Worm (Caenorhabditis elegans) whole organism, L3 larva: ENCODE data around the gene fre-1.

Experiments
- R02D3.7 ChIP-seq: fragments of 150-350 bp; optimal IDR thresholded peaks from 2 replicates; lab custom pipeline; 2014; ENCODE audit warnings: missing biosample characterization, missing genetic modification characterization
- ZK546.5 ChIP-seq: sonication (generic microtip); optimal IDR thresholded peaks from 2 replicates; lab custom pipeline; 2017; ENCODE audit warnings: missing biosample characterization, missing genetic modification characterization
- aly-2 ChIP-seq: fragments of 150-350 bp; optimal IDR thresholded peaks from 2 replicates; lab custom pipeline; 2014; ENCODE audit warnings: missing biosample characterization, missing genetic modification characterization
- ceh-16 ChIP-seq: sonication (generic microtip); optimal IDR thresholded peaks from 2 replicates; lab custom pipeline; 2017; ENCODE audit warnings: missing biosample characterization, missing genetic modification characterization
- ceh-28 ChIP-seq: fragments of 150-350 bp; optimal IDR thresholded peaks from 2 replicates; lab custom pipeline; 2014; ENCODE audit warnings: missing biosample characterization, missing genetic modification reagents, missing genetic modification characterization
- ceh-82 ChIP-seq: fragments of 150-350 bp; optimal IDR thresholded peaks from 2 replicates; lab custom pipeline; 2014; ENCODE audit warnings: missing biosample characterization, missing genetic modification characterization
- ceh-9 ChIP-seq: sonication (generic microtip); optimal IDR thresholded peaks from 2 replicates; lab custom pipeline; 2018; ENCODE audit warnings: missing biosample characterization, missing genetic modification characterization
- egl-5 ChIP-seq: fragments of 150-350 bp; optimal IDR thresholded peaks from 2 replicates; lab custom pipeline; 2017; ENCODE audit warnings: missing biosample characterization, missing genetic modification reagents, missing genetic modification characterization, inconsistent platforms
- elt-1 ChIP-seq: fragments of 150-350 bp; optimal IDR thresholded peaks from 2 replicates; lab custom pipeline; 2014; ENCODE audit warnings: missing biosample characterization, missing genetic modification characterization
- elt-2 ChIP-seq: sonication (generic microtip); optimal IDR thresholded peaks from 2 replicates; lab custom pipeline; 2016; ENCODE audit warnings: missing genetic modification reagents, mild to moderate bottlenecking, missing genetic modification characterization, missing compliant biosample characterization
- elt-3 ChIP-seq, 3 experiments: fragments of 150-350 bp in 1 of 3; sonication (generic microtip) in 2 of 3; optimal IDR thresholded peaks; 2 replicates in 2 of 3; 4 replicates in 1 of 3; lab custom pipeline; 2014 to 2017; ENCODE audit warnings: missing biosample characterization in 3 of 3, missing genetic modification characterization in 3 of 3
- eor-1 ChIP-seq, 2 experiments: fragments of 150-350 bp; optimal IDR thresholded peaks; 2 replicates each; lab custom pipeline; 2014 to 2018; ENCODE audit warnings: missing biosample characterization in 2 of 2, missing genetic modification characterization in 2 of 2
- fkh-10 ChIP-seq: sonication (generic microtip); optimal IDR thresholded peaks from 2 replicates; lab custom pipeline; 2017; ENCODE audit warnings: missing biosample characterization, missing genetic modification reagents, missing genetic modification characterization
- fkh-2 ChIP-seq: fragments of 150-350 bp; optimal IDR thresholded peaks from 2 replicates; lab custom pipeline; 2014; ENCODE audit warnings: missing biosample characterization, missing genetic modification reagents, missing genetic modification characterization
- fos-1 ChIP-seq: fragments of 150-350 bp; optimal IDR thresholded peaks from 2 replicates; lab custom pipeline; 2014; ENCODE audit warnings: missing biosample characterization, missing genetic modification characterization
- hmg-11 ChIP-seq: sonication (generic microtip); optimal IDR thresholded peaks from 2 replicates; lab custom pipeline; 2016; ENCODE audit warnings: missing genetic modification characterization, missing compliant biosample characterization
- jun-1 ChIP-seq: fragments of 150-350 bp; optimal IDR thresholded peaks from 2 replicates; lab custom pipeline; 2014; ENCODE audit warnings: missing biosample characterization, missing genetic modification reagents, missing genetic modification characterization
- lin-15B ChIP-seq: fragments of 150-350 bp; optimal IDR thresholded peaks from 2 replicates; lab custom pipeline; 2014; ENCODE audit warnings: missing biosample characterization, missing genetic modification characterization
- lin-39 ChIP-seq: fragments of 150-350 bp; optimal IDR thresholded peaks from 2 replicates; lab custom pipeline; 2018; ENCODE audit warnings: missing biosample characterization, missing genetic modification reagents, missing genetic modification characterization
- lsy-12 ChIP-seq: sonication (generic microtip); optimal IDR thresholded peaks from 2 replicates; lab custom pipeline; 2016; ENCODE audit warnings: mild to moderate bottlenecking, missing genetic modification characterization, missing compliant biosample characterization
- mml-1 ChIP-seq: fragments of 150-350 bp; sonication (generic microtip); optimal IDR thresholded peaks from 3 replicates; lab custom pipeline; 2014; ENCODE audit warnings: missing biosample characterization, missing genetic modification characterization
- nfya-1 ChIP-seq: sonication (generic microtip); optimal IDR thresholded peaks from 2 replicates; lab custom pipeline; 2017; ENCODE audit warnings: missing genetic modification characterization, mild to moderate bottlenecking, missing compliant biosample characterization, antibody characterized with exemption, moderate library complexity; ENCODE audit not compliant: insufficient read depth
- nhr-11 ChIP-seq: fragments of 150-350 bp; optimal IDR thresholded peaks from 2 replicates; lab custom pipeline; 2014; ENCODE audit warnings: missing biosample characterization, missing genetic modification characterization
- nhr-237 ChIP-seq: fragments of 150-350 bp; optimal IDR thresholded peaks from 2 replicates; lab custom pipeline; 2014; ENCODE audit warnings: missing biosample characterization, missing genetic modification characterization
- nhr-25 ChIP-seq: sonication (generic microtip); optimal IDR thresholded peaks from 2 replicates; lab custom pipeline; 2017; ENCODE audit warnings: missing biosample characterization, missing genetic modification characterization
- nhr-28 ChIP-seq: fragments of 150-350 bp; optimal IDR thresholded peaks from 2 replicates; lab custom pipeline; 2014; ENCODE audit warnings: missing biosample characterization, missing genetic modification characterization
- nhr-76 ChIP-seq: fragments of 150-350 bp; sonication (generic microtip); optimal IDR thresholded peaks from 5 replicates; lab custom pipeline; 2014; ENCODE audit warnings: missing biosample characterization, missing genetic modification characterization
- pha-4 ChIP-seq: fragments of 150-350 bp; optimal IDR thresholded peaks from 2 replicates; lab custom pipeline; 2014; ENCODE audit warnings: missing biosample characterization, missing genetic modification reagents, missing genetic modification characterization
- pqm-1 ChIP-seq: fragments of 150-350 bp; optimal IDR thresholded peaks from 2 replicates; lab custom pipeline; 2017; ENCODE audit warnings: missing biosample characterization, missing genetic modification characterization, inconsistent platforms
- skn-1 ChIP-seq: fragments of 150-350 bp; optimal IDR thresholded peaks from 2 replicates; lab custom pipeline; 2014; ENCODE audit warnings: missing biosample characterization, missing genetic modification characterization
- snpc-4 ChIP-seq: fragments of 150-350 bp; optimal IDR thresholded peaks from 2 replicates; lab custom pipeline; 2014; ENCODE audit warnings: missing biosample characterization, missing genetic modification characterization
- unc-39 ChIP-seq: sonication (generic microtip); optimal IDR thresholded peaks from 4 replicates; lab custom pipeline; 2017; ENCODE audit warnings: missing biosample characterization, missing genetic modification characterization
- unc-62 ChIP-seq: fragments of 150-350 bp; sonication (generic microtip); optimal IDR thresholded peaks from 4 replicates; lab custom pipeline; 2014; ENCODE audit warnings: missing biosample characterization, missing genetic modification reagents, missing genetic modification characterization
- zag-1 ChIP-seq: fragments of 150-350 bp; optimal IDR thresholded peaks from 2 replicates; lab custom pipeline; 2014; ENCODE audit warnings: missing biosample characterization, missing genetic modification characterization
- ztf-11 ChIP-seq: fragments of 150-350 bp; optimal IDR thresholded peaks from 2 replicates; lab custom pipeline; 2014; ENCODE audit warnings: missing biosample characterization, missing genetic modification characterization

The fre-1 gene

DNA sequence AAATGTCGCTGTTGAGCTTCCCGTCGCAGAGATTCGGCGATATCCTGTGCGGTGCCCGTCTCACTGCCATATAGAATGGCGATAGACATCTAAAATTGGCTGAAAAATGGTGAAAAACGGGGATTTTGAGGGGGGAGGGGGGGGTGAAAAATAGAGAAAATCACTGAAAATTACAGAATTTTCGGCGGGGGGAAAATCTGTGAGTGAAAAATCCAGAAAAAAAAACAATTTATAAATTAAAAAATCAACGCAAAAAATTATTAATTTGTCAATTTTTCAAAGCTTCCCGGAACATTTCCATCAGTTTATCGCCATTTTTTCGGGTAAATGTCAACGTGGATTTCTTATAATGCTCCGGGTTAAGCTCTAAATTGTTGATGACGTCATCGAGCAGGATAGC lies at the start of gene fre-1:
Gene fre-1 (minus strand): TSS at position 101 of the 400 bp plus-strand sequence.
- no peak for TF ChIP-seq nfya-1
- TF ChIP-seq lin-15B (tag; lab: Kevin White, UChicago) = no peak
- no peak for TF ChIP-seq zag-1 (tag; lab: Kevin White, UChicago)
- no peak for TF ChIP-seq R02D3.7 (tag; lab: Kevin White, UChicago)
- TF ChIP-seq lin-39 (tag; lab: Kevin White, UChicago) = no peak
- no peak for TF ChIP-seq lsy-12 (tag; lab: Kevin White, UChicago)
- TF ChIP-seq egl-5 (tag; lab: Kevin White, UChicago) = no peak
- TF ChIP-seq ZK546.5 (tag; lab: Kevin White, UChicago) = no peak
- no peak for TF ChIP-seq ceh-82 (tag; lab: Kevin White, UChicago)
- no peak for TF ChIP-seq pqm-1 (tag; lab: Kevin White, UChicago)
- no peak for TF ChIP-seq fkh-10 (GFP tag; lab: Kevin White, UChicago)

DNA sequence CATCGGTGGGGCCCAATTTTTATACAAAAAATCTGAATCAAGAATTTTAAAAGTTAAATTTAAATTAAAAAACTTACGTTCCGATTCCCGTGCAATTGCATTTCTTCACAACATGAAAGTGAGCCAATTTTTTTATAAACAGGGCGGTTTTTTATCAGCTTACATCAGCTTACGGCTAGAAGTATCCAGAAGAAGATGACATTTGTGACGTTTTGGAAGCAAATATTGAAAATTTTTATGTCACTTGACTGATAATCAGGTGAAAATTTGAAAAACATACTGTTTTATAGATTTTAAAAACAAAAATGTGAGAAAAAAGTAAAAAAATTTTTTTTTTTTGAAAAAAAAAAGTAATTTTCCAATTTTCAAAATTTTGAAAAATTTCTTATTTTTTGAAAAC lies 47.7 kb upstream of the fre-1 start, which contains the start of gene Y113G7A.22:
Gene Y113G7A.22 (minus strand): TSS at position 101 of the 400 bp plus-strand sequence.
- TF ChIP-seq elt-2 = no peak
- TF ChIP-seq ceh-16 (tag; lab: Kevin White, UChicago) = no peak
- TF ChIP-seq egl-5 (tag; lab: Kevin White, UChicago) = no peak
- no peak for TF ChIP-seq elt-3 (tag; optimal IDR thresholded peaks at IDR 0.05; lab: Kevin White, UChicago)
- TF ChIP-seq, all 47 proteins: peak for 0

DNA sequence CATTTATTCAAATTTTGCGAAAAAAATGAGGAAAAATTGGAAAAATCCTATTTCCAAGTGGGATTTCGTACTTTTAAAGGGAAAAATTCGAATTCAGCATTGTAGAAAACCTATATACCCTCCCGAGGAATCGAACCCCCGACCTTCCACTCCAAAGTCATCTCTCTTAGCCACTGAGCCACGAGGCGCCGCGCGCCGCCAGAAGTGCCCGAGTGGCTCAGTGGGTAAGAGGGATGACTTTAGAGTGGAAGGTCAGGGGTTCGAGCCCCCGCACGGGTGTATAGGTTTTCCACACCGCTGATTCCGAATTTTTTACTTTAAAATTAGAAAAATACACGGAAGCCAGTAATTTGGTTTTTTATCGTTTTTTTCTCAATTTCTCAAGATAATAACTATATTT lies 47.3 kb upstream of the fre-1 start:
- no peak for TF ChIP-seq R02D3.7 (tag; lab: Kevin White, UChicago)
- TF ChIP-seq nhr-237 (tag; lab: Kevin White, UChicago) = no peak
- no peak for TF ChIP-seq elt-3 (tag; optimal IDR thresholded peaks at IDR 0.05; lab: Kevin White, UChicago)
- no peak for TF ChIP-seq unc-39
- TF ChIP-seq snpc-4 (tag; lab: Kevin White, UChicago) = no peak
- no peak for TF ChIP-seq fkh-2
- no peak for TF ChIP-seq unc-62
- TF ChIP-seq nhr-28 (tag; lab: Kevin White, UChicago) = no peak
- no peak for TF ChIP-seq nhr-76 (tag; lab: Kevin White, UChicago)
- no peak for TF ChIP-seq jun-1 (tag; lab: Kevin White, UChicago)
- TF ChIP-seq lin-15B (tag; lab: Kevin White, UChicago) = no peak
- no peak for TF ChIP-seq hmg-11 (tag; lab: Kevin White, UChicago)
- no peak for TF ChIP-seq nhr-11
- TF ChIP-seq elt-1 = no peak
- no peak for TF ChIP-seq ceh-28
- no peak for TF ChIP-seq fos-1
- TF ChIP-seq mml-1 (tag; lab: Kevin White, UChicago) = no peak

DNA sequence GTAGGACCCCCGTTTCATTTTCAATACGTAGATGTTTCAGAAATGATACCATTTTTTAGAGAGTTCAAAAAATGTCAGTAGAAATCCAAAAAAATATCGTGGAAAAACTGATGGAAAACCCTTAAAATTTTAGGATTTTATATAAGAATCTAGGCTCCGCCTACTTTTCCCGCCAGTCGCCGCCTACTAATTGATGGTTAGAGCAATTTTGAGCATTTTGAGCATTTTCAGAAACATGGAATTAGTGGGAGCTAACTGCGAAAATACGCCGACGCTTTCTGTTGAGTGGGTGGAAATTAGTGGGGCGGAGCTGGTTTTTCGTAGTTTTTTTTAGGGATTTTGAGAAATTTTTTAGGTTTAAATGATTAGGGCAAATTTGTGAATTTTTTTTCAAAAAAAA lies 45.6 kb upstream of the fre-1 start, which contains the start of gene ssu-1:
Gene ssu-1 (minus strand): TSS at position 101 of the 400 bp plus-strand sequence.
- TF ChIP-seq pha-4 (tag; lab: Kevin White, UChicago) (no peak), ztf-11 (tag; lab: Kevin White, UChicago) (no peak), skn-1 (tag; lab: Kevin White, UChicago) (no peak), nhr-25 (tag; lab: Kevin White, UChicago) (no peak), fkh-10 (GFP tag; lab: Kevin White, UChicago) (no peak), eor-1 (tag; optimal IDR thresholded peaks at IDR 0.05; lab: Kevin White, UChicago) (no peak)

DNA sequence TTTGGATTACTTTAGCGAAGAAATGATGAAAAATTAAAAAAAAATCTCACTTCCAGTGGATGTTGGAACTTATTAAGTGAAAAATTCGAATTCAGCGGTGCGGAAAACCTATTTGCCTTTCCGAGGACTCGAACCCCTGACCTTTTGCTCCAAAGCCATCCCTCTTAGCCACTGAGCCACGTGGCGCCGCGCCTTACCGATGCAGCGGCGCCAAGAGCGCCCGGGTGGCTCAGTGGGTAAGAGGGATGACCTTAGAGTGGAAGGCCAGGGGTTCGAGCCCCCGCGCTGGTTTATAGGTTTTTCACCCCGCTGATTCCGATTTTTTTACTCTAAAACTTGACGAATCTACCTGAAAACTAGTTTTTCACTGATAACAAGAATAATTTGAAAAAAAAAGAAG lies 40.0 kb upstream of the fre-1 start:
- TF ChIP-seq nhr-237 (tag; lab: Kevin White, UChicago) (no peak), elt-2 (no peak), skn-1 (tag; lab: Kevin White, UChicago) (no peak), nhr-25 (tag; lab: Kevin White, UChicago) (no peak), fkh-2 (no peak), aly-2 (no peak), ztf-11 (tag; lab: Kevin White, UChicago) (no peak), ceh-9 (tag; lab: Kevin White, UChicago) (no peak)
